Worm (Caenorhabditis elegans): Measurements from ENCODE around the gene del-8.

Gene del-8

ce11 chrX:9620136-9620535, 30.9 kb downstream of the del-8 start, which contains the start of gene C11E4.8:
Gene C11E4.8 (plus strand): TSS chrX:9620436.
- peak in 1 of 2 experiments; percentile 37 for TF ChIP-seq unc-62 (GFP tag; optimal IDR thresholded peaks at IDR 0.05 in 1 of 2)
- no peak for TF ChIP-seq unc-62 (tag; optimal IDR thresholded peaks at IDR 0.05)
- no peak for TF ChIP-seq F44E2.7 (GFP tag; IDR thresholded peaks at IDR 0.05)
- no peak for TF ChIP-seq php-3 (GFP tag; IDR thresholded peaks at IDR 0.05)

- TF ChIP-seq nhr-111 (GFP tag; optimal IDR thresholded peaks at IDR 0.05) (peak; percentile 5), nhr-6 (tag; optimal IDR thresholded peaks at IDR 0.05) (no peak), skn-1 (tag; optimal IDR thresholded peaks at IDR 0.05) (no peak), T26A8.4 (GFP tag; IDR thresholded peaks at IDR 0.05) (no peak), hlh-11 (tag; optimal IDR thresholded peaks at IDR 0.05) (no peak), spr-3 (GFP tag; optimal IDR thresholded peaks at IDR 0.05) (peak; percentile 14), unc-62 (GFP tag; optimal IDR thresholded peaks at IDR 0.05 in 1 of 2) (no peak), unc-62 (tag; optimal IDR thresholded peaks at IDR 0.05) (no peak), gei-8 (GFP tag; optimal IDR thresholded peaks at IDR 0.05) (peak; percentile 3), lim-7 (GFP tag; IDR thresholded peaks at IDR 0.05) (peak; percentile 86), mdl-1 (tag; optimal IDR thresholded peaks at IDR 0.05) (no peak), lin-13 (GFP tag; optimal IDR thresholded peaks at IDR 0.05) (peak; percentile 31), spr-1 (tag; optimal IDR thresholded peaks at IDR 0.05) (peak; percentile 14), mxl-3 (GFP tag; optimal IDR thresholded peaks at IDR 0.05) (peak; percentile 36), madf-5 (GFP tag; IDR thresholded peaks at IDR 0.05) (no peak), pha-4 (GFP tag; IDR thresholded peaks at IDR 0.05) (peak; percentile 85), pha-4 (tag; optimal IDR thresholded peaks at IDR 0.05) (no peak), nhr-41 (GFP tag; IDR thresholded peaks at IDR 0.05) (no peak), nhr-28 (tag; optimal IDR thresholded peaks at IDR 0.05) (no peak), mxl-2 (GFP tag; conservative IDR thresholded peaks at IDR 0.05) (no peak), snpc-1.2 (GFP tag; IDR thresholded peaks at IDR 0.05) (no peak; the same call in 1 of the 2 replicates), lin-1 (GFP tag; IDR thresholded peaks at IDR 0.05) (peak; percentile 41; the same call in 1 of the 2 replicates), dmd-6 (GFP tag; IDR thresholded peaks at IDR 0.05) (peak; percentile 52; the same call in 1 of the 2 replicates), zfp-2 (tag; optimal IDR thresholded peaks at IDR 0.05) (no peak), nhr-10 (tag; optimal IDR thresholded peaks at IDR 0.05) (no peak), Y105C5A.15 (GFP tag; IDR thresholded peaks at IDR 0.05) (no peak), nhr-11 (tag; optimal IDR thresholded peaks at IDR 0.05) (no peak), cey-2 (tag; optimal IDR thresholded peaks at IDR 0.05; ENCODE audit: borderline replicate concordance, insufficient read depth) (no peak), dve-1 (tag; optimal IDR thresholded peaks at IDR 0.05; ENCODE audit: insufficient read depth) (no peak), dpl-1 (GFP tag; optimal IDR thresholded peaks at IDR 0.05) (no peak), nhr-25 (tag; optimal IDR thresholded peaks at IDR 0.05; ENCODE audit: borderline replicate concordance, insufficient read depth) (peak; percentile 20), php-3 (GFP tag; IDR thresholded peaks at IDR 0.05) (peak; percentile 56; the same call in 1 of the 2 replicates), jun-1 (tag; optimal IDR thresholded peaks at IDR 0.05) (no peak), attf-4 (tag; optimal IDR thresholded peaks at IDR 0.05) (no peak), lir-3 (tag; optimal IDR thresholded peaks at IDR 0.05) (peak; percentile 59), unc-130 (GFP tag; optimal IDR thresholded peaks at IDR 0.05) (peak; percentile 29), F26F4.8 (GFP tag; conservative IDR thresholded peaks at IDR 0.05) (0 out of 2 replicates have a peak, but pooled peaks have one; percentile 47), aha-1 (tag) (peak; percentile 86), mep-1 (tag; optimal IDR thresholded peaks at IDR 0.05) (no peak), dmd-9 (GFP tag; IDR thresholded peaks at IDR 0.05) (0 out of 2 replicates have a peak, but pooled peaks have one; percentile 35), ces-1 (GFP tag; optimal IDR thresholded peaks at IDR 0.05) (no peak), R02D3.7 (tag; optimal IDR thresholded peaks at IDR 0.05) (no peak), F44E2.7 (GFP tag; IDR thresholded peaks at IDR 0.05) (no peak), egl-43 (GFP tag; IDR thresholded peaks at IDR 0.05) (no peak), F37D6.2 (tag; optimal IDR thresholded peaks at IDR 0.05) (no peak), fkh-10 (GFP tag; optimal IDR thresholded peaks at IDR 0.05) (no peak), ceh-28 (tag; optimal IDR thresholded peaks at IDR 0.05) (no peak), lin-15B (tag; optimal IDR thresholded peaks at IDR 0.05) (no peak), lin-38 (GFP tag; IDR thresholded peaks at IDR 0.05) (no peak; the same call in 1 of the 2 replicates)
Measured at ce11 chrX:9622609-9623008, 33.4 kb downstream of the del-8 start.

Data from whole organism, L4 larva.